Worm (Caenorhabditis elegans) whole organism, young adult: Measurements from ENCODE around the gene aat-2.

Experiments
- F10E7.11 ChIP-seq: sonication (generic microtip); optimal IDR thresholded peaks from 2 replicates; lab custom pipeline; 2017; ENCODE audit warnings: mild to moderate bottlenecking, missing genetic modification characterization, moderate library complexity, missing compliant biosample characterization
- nfya-2 ChIP-seq: fragments of 200-800 bp; sonication (Bioruptor generic); IDR thresholded peaks from 2 replicates; pipeline ENCODE4 v1.3.6; 2022; ENCODE audit warnings: missing genetic modification reagents, missing genetic modification characterization, missing compliant biosample characterization

DNA sequence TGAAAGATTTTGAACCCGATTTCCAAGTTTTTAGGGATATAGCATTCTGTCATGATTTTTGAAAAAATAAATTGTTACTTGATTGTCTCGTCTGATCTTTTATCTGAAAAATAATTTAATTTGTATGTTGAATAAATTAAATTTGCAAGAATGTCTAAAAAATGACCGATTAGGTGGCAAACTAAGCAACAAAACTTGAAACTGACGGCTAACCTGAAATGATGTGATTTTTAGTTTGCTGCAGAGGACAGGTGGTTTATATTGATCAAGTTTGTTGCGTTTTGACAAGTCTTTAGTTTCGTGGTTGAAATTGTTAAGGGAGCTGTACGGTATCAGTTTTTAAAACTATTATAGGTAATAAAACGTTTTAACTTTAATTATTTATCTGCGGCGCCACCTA, 11.3 kb upstream of the aat-2 start, which contains the start of gene F07C3.16:
- TF ChIP-seq nfya-2 (GFP tag; lab: Robert Waterston, UW) (no peak), F10E7.11 (tag; lab: Kevin White, UChicago) (no peak)
